Fruit fly (Drosophila melanogaster) Kc167 (cell line): ENCODE results near the gene AdamTS-B.

Experiments used
- Myc ChIP-seq: fragments of >200 bp; optimal IDR thresholded peaks from 2 replicates; lab custom pipeline; 2017; ENCODE audit warnings: missing external identifiers
- Sin3A ChIP-seq: fragments of >200 bp; optimal IDR thresholded peaks from 2 replicates; lab custom pipeline; 2018; ENCODE audit warnings: missing external identifiers
- h ChIP-seq: fragments of >200 bp; optimal IDR thresholded peaks from 3 replicates; lab custom pipeline; 2018; ENCODE audit warnings: missing external identifiers
- insv ChIP-seq: fragments of >200 bp; optimal IDR thresholded peaks from 3 replicates; lab custom pipeline; 2018; ENCODE audit warnings: missing external identifiers
- psq ChIP-seq: fragments of >200 bp; optimal IDR thresholded peaks from 2 replicates; lab custom pipeline; 2017; ENCODE audit warnings: missing external identifiers
- ttk ChIP-seq: sonication (Bioruptor generic); optimal IDR thresholded peaks from 2 replicates; lab custom pipeline; 2017; ENCODE audit warnings: missing external identifiers

- TF ChIP-seq Sin3A (lab: Kevin White, UChicago) (no peak), h (lab: Kevin White, UChicago) (no peak), Myc (lab: Kevin White, UChicago) (no peak), psq (lab: Kevin White, UChicago) (no peak), insv (lab: Kevin White, UChicago) (no peak), ttk (lab: Kevin White, UChicago) (no peak)
These were observed 43.3 kb downstream of the AdamTS-B start for dm6 chrX:5741625-5742024.
